Worm (Caenorhabditis elegans): ENCODE measurements around the gene Y66H1A.8.

- TF ChIP-seq alr-1 (tag; optimal IDR thresholded peaks at IDR 0.05): no peak
- no peak for TF ChIP-seq R02D3.7 (tag; optimal IDR thresholded peaks at IDR 0.05)
- no peak for TF ChIP-seq unc-62 (GFP tag; optimal IDR thresholded peaks at IDR 0.05)
- no peak for TF ChIP-seq nhr-23 (tag; optimal IDR thresholded peaks at IDR 0.05)
- no peak for TF ChIP-seq nhr-11 (tag; optimal IDR thresholded peaks at IDR 0.05)
- TF ChIP-seq dmd-4 (tag; optimal IDR thresholded peaks at IDR 0.05): no peak
- TF ChIP-seq nhr-25 (tag; optimal IDR thresholded peaks at IDR 0.05): no peak
These were observed 30.1 kb upstream of the Y66H1A.8 start for ce11 chrIV:484768-485167.

All from whole organism, L2 larva.